Worm (Caenorhabditis elegans) whole organism, young adult: ENCODE results near the gene C35B1.4.

Source experiments
- F10E7.11 ChIP-seq: sonication (generic microtip); optimal IDR thresholded peaks from 2 replicates; lab custom pipeline; 2017; ENCODE audit warnings: mild to moderate bottlenecking, missing genetic modification characterization, moderate library complexity, missing compliant biosample characterization
- Y67H2A.10 ChIP-seq: fragments of 200-800 bp; sonication (Bioruptor generic); conservative IDR thresholded peaks from 2 replicates; pipeline ENCODE4 v1.3.6; 2022; ENCODE audit warnings: missing genetic modification reagents, missing genetic modification characterization, missing compliant biosample characterization
- athp-1 ChIP-seq: sonication (generic microtip); optimal IDR thresholded peaks from 2 replicates; lab custom pipeline; 2017; ENCODE audit warnings: mild to moderate bottlenecking, missing genetic modification characterization, missing compliant biosample characterization
- efl-1 ChIP-seq: fragments of 150-350 bp; optimal IDR thresholded peaks from 2 replicates; lab custom pipeline; 2014; ENCODE audit warnings: missing biosample characterization, missing genetic modification reagents, missing genetic modification characterization
- lin-26 ChIP-seq: fragments of 200-800 bp; sonication (Bioruptor generic); IDR thresholded peaks from 2 replicates; pipeline ENCODE4 v1.3.6; 2022; ENCODE audit warnings: missing genetic modification reagents, missing genetic modification characterization, missing compliant biosample characterization
- lsy-27 ChIP-seq: sonication (generic microtip); optimal IDR thresholded peaks from 2 replicates; lab custom pipeline; 2017; ENCODE audit warnings: missing genetic modification characterization, mild to moderate bottlenecking, missing compliant biosample characterization, antibody characterized with exemption, missing genotype, borderline replicate concordance; ENCODE audit not compliant: insufficient read depth
- mel-28 ChIP-seq: sonication (generic microtip); optimal IDR thresholded peaks from 2 replicates; lab custom pipeline; 2016; ENCODE audit warnings: borderline replicate concordance, mild to moderate bottlenecking, missing genetic modification characterization, missing compliant biosample characterization
- pbrm-1 ChIP-seq: fragments of 200-800 bp; sonication (Bioruptor generic); IDR thresholded peaks from 2 replicates; pipeline ENCODE4 v1.3.6; 2022; ENCODE audit warnings: missing genetic modification reagents, missing genetic modification characterization, missing compliant biosample characterization
- sea-2 ChIP-seq: fragments of 200-800 bp; sonication (Bioruptor generic); IDR thresholded peaks from 2 replicates; pipeline ENCODE4 v1.3.6; 2022; ENCODE audit warnings: missing genetic modification characterization, missing compliant biosample characterization
- tbx-9 ChIP-seq: sonication (generic microtip); optimal IDR thresholded peaks from 2 replicates; lab custom pipeline; 2016; ENCODE audit warnings: borderline replicate concordance, missing genetic modification characterization, inconsistent platforms, missing compliant biosample characterization

DNA sequence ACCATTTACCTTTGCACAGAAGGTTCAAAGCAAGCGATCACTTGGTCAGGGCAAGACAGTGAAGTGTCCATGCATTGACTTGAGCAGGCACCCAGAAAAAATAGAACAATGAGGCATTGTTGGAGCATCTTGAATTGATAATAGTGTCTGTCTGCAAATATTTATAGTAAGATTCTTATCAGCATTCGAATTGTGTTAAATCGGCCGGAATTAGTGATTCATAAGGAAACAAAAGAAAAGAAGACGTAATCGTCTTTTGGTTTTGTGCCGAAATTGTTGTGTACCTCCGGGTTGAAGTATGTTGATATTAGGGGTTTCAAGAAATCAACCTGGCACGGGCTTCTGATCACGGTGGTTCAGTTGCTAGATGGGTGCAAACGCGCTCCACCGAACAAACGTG is 40.6 kb downstream of the C35B1.4 start, which contains the start of gene F49F1.5:
- TF ChIP-seq lsy-27 (no peak), Y67H2A.10 (GFP tag; lab: Robert Waterston, UW) (no peak), efl-1 (GFP tag; lab: Kevin White, UChicago) (no peak), athp-1 (no peak), lin-26 (GFP tag; lab: Robert Waterston, UW) (no peak), F10E7.11 (tag; lab: Kevin White, UChicago) (no peak), tbx-9 (tag; lab: Kevin White, UChicago) (no peak), mel-28 (no peak), pbrm-1 (no peak), sea-2 (GFP tag; lab: Robert Waterston, UW) (no peak)
